ENCODE assay signal across 1 fruit fly cellular context in the genomic region with DNA sequence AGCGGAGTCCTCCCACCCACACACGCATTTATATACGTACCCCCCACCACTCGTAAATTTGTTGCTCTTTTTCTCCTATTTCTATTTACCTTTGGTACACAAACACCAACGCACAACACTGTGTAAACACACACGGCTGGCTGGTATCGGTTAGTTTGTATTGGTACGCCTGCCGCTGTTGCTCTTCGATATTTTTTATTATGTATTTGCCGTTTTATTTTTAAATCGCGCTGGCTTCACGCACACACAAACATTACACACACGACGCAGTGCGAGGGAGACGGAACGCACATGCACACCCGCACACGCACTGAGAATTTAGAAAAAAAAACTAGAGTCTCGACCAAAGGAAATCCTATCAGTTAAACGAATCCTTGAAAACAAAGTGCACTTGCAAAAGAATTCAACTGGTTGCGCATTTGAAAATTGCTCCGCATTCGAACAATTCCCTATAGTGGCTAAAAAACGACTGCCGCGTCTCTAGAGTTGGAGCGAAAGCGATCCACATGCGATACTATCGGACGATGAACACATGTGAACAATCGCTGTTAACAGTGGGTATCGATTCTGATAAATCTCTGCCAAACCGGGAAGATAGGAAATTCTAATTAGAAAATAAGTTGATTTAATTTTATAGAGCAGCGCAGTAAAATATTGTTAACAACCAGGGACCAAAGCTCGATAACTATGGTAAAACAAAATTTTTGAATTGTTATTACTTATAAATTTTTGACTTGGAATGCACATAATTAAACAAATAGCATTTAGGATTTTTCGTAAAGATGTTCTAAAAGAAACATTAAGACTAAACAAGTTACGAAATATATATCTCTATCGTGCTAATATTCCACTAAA.
TF ChIP-seq lines count a peak whose summit lies in the region.

No protein-coding gene starts in this region.

TF ChIP-seq in whole organism, embryonic, 481 proteins besides CTCF, POLR2A, EP300 and RAD21 (continued from another document and continues in another):
- TF ChIP-seq Mes4 (GFP tag; optimal IDR thresholded peaks at IDR 0.05; lab: Kevin White, UChicago) (peak; percentile 57), grn (GFP tag; optimal IDR thresholded peaks at IDR 0.05; lab: Kevin White, UChicago) (peak; percentile 67), Meics (GFP tag; optimal IDR thresholded peaks at IDR 0.05; lab: Kevin White, UChicago) (peak; percentile 21), CG18764 (GFP tag; optimal IDR thresholded peaks at IDR 0.05; lab: Kevin White, UChicago) (peak; percentile 49), CG8944 (GFP tag; optimal IDR thresholded peaks at IDR 0.05; lab: Kevin White, UChicago) (peak; percentile 2), amos (GFP tag; IDR thresholded peaks at IDR 0.05; lab: Robert Waterston, UW; ENCODE audit: partially characterized antibody) (peak; percentile 99), dimm (GFP tag; IDR thresholded peaks at IDR 0.05; lab: Robert Waterston, UW) (no peak), CG12744 (GFP tag; optimal IDR thresholded peaks at IDR 0.05; lab: Kevin White, UChicago) (peak; percentile 65), pzg (GFP tag; optimal IDR thresholded peaks at IDR 0.05; lab: Kevin White, UChicago) (peak; percentile 69), kay (GFP tag; optimal IDR thresholded peaks at IDR 0.05; lab: Kevin White, UChicago) (no peak), prd (optimal IDR thresholded peaks at IDR 0.05; lab: Kevin White, UChicago) (no peak), prd (GFP tag; IDR thresholded peaks at IDR 0.05; lab: Robert Waterston, UW) (no peak; the same call in 1 of the 3 replicates), NC2β (GFP tag; optimal IDR thresholded peaks at IDR 0.05; lab: Kevin White, UChicago) (peak; percentile 40), CG1529 (GFP tag; optimal IDR thresholded peaks at IDR 0.05; lab: Kevin White, UChicago) (peak; percentile 86), CG3838 (GFP tag; optimal IDR thresholded peaks at IDR 0.05; lab: Kevin White, UChicago) (no peak), Usf (GFP tag; optimal IDR thresholded peaks at IDR 0.05; lab: Kevin White, UChicago) (no peak), CG16813 (GFP tag; IDR thresholded peaks at IDR 0.05; lab: Robert Waterston, UW; ENCODE audit: partially characterized antibody) (peak; percentile 95), CG2875 (GFP tag; optimal IDR thresholded peaks at IDR 0.05; lab: Kevin White, UChicago) (peak; percentile 90), Dll (GFP tag; IDR thresholded peaks at IDR 0.05; lab: Robert Waterston, UW; ENCODE audit: partially characterized antibody) (peak; percentile 84; the same call in 3 of the 4 replicates), vnd (GFP tag; IDR thresholded peaks at IDR 0.05; lab: Robert Waterston, UW; ENCODE audit: partially characterized antibody) (peak; percentile 93), dmrt11E (tag; optimal IDR thresholded peaks at IDR 0.05; lab: Kevin White, UChicago) (peak; percentile 46), PHDP (tag; optimal IDR thresholded peaks at IDR 0.05; lab: Kevin White, UChicago) (peak; percentile 80), cato (GFP tag; optimal IDR thresholded peaks at IDR 0.05; lab: Kevin White, UChicago; ENCODE audit: borderline replicate concordance) (no peak), bowl (GFP tag; IDR thresholded peaks at IDR 0.05; lab: Robert Waterston, UW) (no peak), CG9215 (GFP tag; IDR thresholded peaks at IDR 0.05; lab: Robert Waterston, UW) (no peak), D19A (tag; optimal IDR thresholded peaks at IDR 0.05; lab: Kevin White, UChicago) (peak; percentile 16), CG8281 (tag; optimal IDR thresholded peaks at IDR 0.05; lab: Kevin White, UChicago) (peak; percentile 48), CG13624 (GFP tag; optimal IDR thresholded peaks at IDR 0.05; lab: Kevin White, UChicago) (peak; percentile 76), da (GFP tag; optimal IDR thresholded peaks at IDR 0.05; lab: Kevin White, UChicago) (peak; percentile 75), CG3726 (GFP tag; IDR thresholded peaks at IDR 0.05; lab: Robert Waterston, UW) (no peak; the same call in 2 of the 3 replicates), slou (GFP tag; optimal IDR thresholded peaks at IDR 0.05; lab: Kevin White, UChicago) (no peak), disco-r (GFP tag; optimal IDR thresholded peaks at IDR 0.05; lab: Kevin White, UChicago) (peak; percentile 63), CG17186 (GFP tag; optimal IDR thresholded peaks at IDR 0.05; lab: Kevin White, UChicago) (peak; percentile 72), unpg (GFP tag; optimal IDR thresholded peaks at IDR 0.05; lab: Kevin White, UChicago) (peak; percentile 73), CG6654 (GFP tag; optimal IDR thresholded peaks at IDR 0.05; lab: Kevin White, UChicago) (peak; percentile 2), Lim3 (GFP tag; IDR thresholded peaks at IDR 0.05; lab: Robert Waterston, UW) (no peak), Chrac-16 (GFP tag; optimal IDR thresholded peaks at IDR 0.05; lab: Kevin White, UChicago) (no peak), CG14965 (GFP tag; optimal IDR thresholded peaks at IDR 0.05; lab: Kevin White, UChicago; ENCODE audit: borderline replicate concordance) (peak; percentile 66), TFAM (GFP tag; optimal IDR thresholded peaks at IDR 0.05; lab: Kevin White, UChicago) (peak; percentile 55), Hr78 (GFP tag; optimal IDR thresholded peaks at IDR 0.05; lab: Kevin White, UChicago) (no peak), gem (tag; optimal IDR thresholded peaks at IDR 0.05; lab: Kevin White, UChicago) (peak; percentile 57), Sox100B (GFP tag; optimal IDR thresholded peaks at IDR 0.05; lab: Kevin White, UChicago) (peak; percentile 67), Stat92E (GFP tag; optimal IDR thresholded peaks at IDR 0.05; lab: Kevin White, UChicago) (no peak), CG8388 (GFP tag; optimal IDR thresholded peaks at IDR 0.05; lab: Kevin White, UChicago) (peak; percentile 7), CG3163 (GFP tag; optimal IDR thresholded peaks at IDR 0.05; lab: Kevin White, UChicago) (peak; percentile 17), Ravus (GFP tag; IDR thresholded peaks at IDR 0.05; lab: Robert Waterston, UW) (no peak), Oaz (GFP tag; IDR thresholded peaks at IDR 0.05; lab: Robert Waterston, UW) (no peak), Atf-2 (GFP tag; optimal IDR thresholded peaks at IDR 0.05; lab: Kevin White, UChicago) (peak; percentile 41), Myb (GFP tag; optimal IDR thresholded peaks at IDR 0.05; lab: Kevin White, UChicago) (peak; percentile 60), CG2889 (GFP tag; IDR thresholded peaks at IDR 0.05; lab: Robert Waterston, UW) (0 out of 3 replicates have a peak, but pooled peaks have one; percentile 41), sob (GFP tag; IDR thresholded peaks at IDR 0.05; lab: Robert Waterston, UW) (peak; percentile 66), Neu2 (GFP tag; optimal IDR thresholded peaks at IDR 0.05; lab: Kevin White, UChicago; ENCODE audit: borderline replicate concordance) (no peak), Bteb2 (GFP tag; optimal IDR thresholded peaks at IDR 0.05; lab: Kevin White, UChicago) (no peak), BtbVII (GFP tag; optimal IDR thresholded peaks at IDR 0.05; lab: Kevin White, UChicago) (peak; percentile 81), CG6272 (GFP tag; IDR thresholded peaks at IDR 0.05; lab: Robert Waterston, UW) (0 out of 2 replicates have a peak, but pooled peaks have one; percentile 32), cas (GFP tag; IDR thresholded peaks at IDR 0.05; lab: Robert Waterston, UW) (no peak; the same call in 1 of the 2 replicates), pho (GFP tag; optimal IDR thresholded peaks at IDR 0.05; lab: Kevin White, UChicago) (no peak), MBD-R2 (GFP tag; IDR thresholded peaks at IDR 0.05; lab: Robert Waterston, UW) (peak; percentile 38; the same call in 1 of the 2 replicates), rib (GFP tag; IDR thresholded peaks at IDR 0.05; lab: Robert Waterston, UW) (peak; percentile 62), stwl (tag; optimal IDR thresholded peaks at IDR 0.05; lab: Kevin White, UChicago) (peak; percentile 29), CHES-1-like (GFP tag; optimal IDR thresholded peaks at IDR 0.05; lab: Kevin White, UChicago) (peak; percentile 57), CG8478 (optimal IDR thresholded peaks at IDR 0.05; lab: Kevin White, UChicago) (no peak), CG1603 (tag; optimal IDR thresholded peaks at IDR 0.05; lab: Kevin White, UChicago) (peak; percentile 70), CG3065 (GFP tag; optimal IDR thresholded peaks at IDR 0.05; lab: Kevin White, UChicago) (peak; percentile 26), h (optimal IDR thresholded peaks at IDR 0.05; lab: Kevin White, UChicago) (no peak), CG16815 (GFP tag; optimal IDR thresholded peaks at IDR 0.05; lab: Kevin White, UChicago) (no peak), dpn (GFP tag; optimal IDR thresholded peaks at IDR 0.05; lab: Kevin White, UChicago) (peak; percentile 26 to 35), trem (tag; optimal IDR thresholded peaks at IDR 0.05; lab: Kevin White, UChicago) (peak; percentile 2), Lhr (GFP tag; optimal IDR thresholded peaks at IDR 0.05; lab: Kevin White, UChicago) (peak; percentile 50), CG2116 (GFP tag; optimal IDR thresholded peaks at IDR 0.05; lab: Kevin White, UChicago) (no peak), Dref (GFP tag; IDR thresholded peaks at IDR 0.05; lab: Robert Waterston, UW) (peak; percentile 79), sna (GFP tag; IDR thresholded peaks at IDR 0.05; lab: Robert Waterston, UW; ENCODE audit: partially characterized antibody) (peak; percentile 76), CG15479 (GFP tag; optimal IDR thresholded peaks at IDR 0.05; lab: Kevin White, UChicago) (peak; percentile 95), Dbx (GFP tag; IDR thresholded peaks at IDR 0.05; lab: Robert Waterston, UW) (peak; percentile 49; the same call in 2 of the 3 replicates), CG18262 (tag; optimal IDR thresholded peaks at IDR 0.05; lab: Kevin White, UChicago) (no peak), CG12391 (tag; optimal IDR thresholded peaks at IDR 0.05; lab: Kevin White, UChicago) (peak; percentile 1), CG6765 (GFP tag; optimal IDR thresholded peaks at IDR 0.05; lab: Kevin White, UChicago) (peak; percentile 77), CkIIα-i1 (GFP tag; IDR thresholded peaks at IDR 0.05; lab: Robert Waterston, UW) (no peak), Atf6 (GFP tag; IDR thresholded peaks at IDR 0.05; lab: Robert Waterston, UW) (peak; percentile 72; the same call in 1 of the 2 replicates), HLH54F (GFP tag; optimal IDR thresholded peaks at IDR 0.05; lab: Kevin White, UChicago) (no peak), Asciz (GFP tag; optimal IDR thresholded peaks at IDR 0.05; lab: Kevin White, UChicago) (peak; percentile 93), CG10543 (GFP tag; optimal IDR thresholded peaks at IDR 0.05; lab: Kevin White, UChicago) (peak; percentile 89), gcm2 (GFP tag; optimal IDR thresholded peaks at IDR 0.05; lab: Kevin White, UChicago) (no peak), hth (optimal IDR thresholded peaks at IDR 0.05; lab: Kevin White, UChicago) (no peak), fd3F (GFP tag; optimal IDR thresholded peaks at IDR 0.05; lab: Kevin White, UChicago) (peak; percentile 41), fd64A (GFP tag; optimal IDR thresholded peaks at IDR 0.05; lab: Kevin White, UChicago) (peak; percentile 96), Scr (GFP tag; IDR thresholded peaks at IDR 0.05; lab: Robert Waterston, UW; ENCODE audit: partially characterized antibody) (peak; percentile 95), bsh (GFP tag; optimal IDR thresholded peaks at IDR 0.05; lab: Kevin White, UChicago) (peak; percentile 57 to 75), NC2α (GFP tag; optimal IDR thresholded peaks at IDR 0.05; lab: Kevin White, UChicago) (peak; percentile 59), vfl (GFP tag; optimal IDR thresholded peaks at IDR 0.05; lab: Kevin White, UChicago) (peak; percentile 38), CG3281 (GFP tag; optimal IDR thresholded peaks at IDR 0.05; lab: Kevin White, UChicago) (peak; percentile 75), CG10959 (GFP tag; IDR thresholded peaks at IDR 0.05; lab: Robert Waterston, UW) (no peak; the same call in 1 of the 2 replicates), CG32767 (GFP tag; IDR thresholded peaks at IDR 0.05; lab: Robert Waterston, UW) (peak; percentile 54; the same call in 1 of the 2 replicates), CG8924 (tag; optimal IDR thresholded peaks at IDR 0.05; lab: Kevin White, UChicago) (peak; percentile 81), Max (GFP tag; optimal IDR thresholded peaks at IDR 0.05; lab: Kevin White, UChicago) (no peak), run (tag; optimal IDR thresholded peaks at IDR 0.05; lab: Kevin White, UChicago) (peak; percentile 35), eyg (GFP tag; optimal IDR thresholded peaks at IDR 0.05; lab: Kevin White, UChicago) (peak; percentile 67), nau (GFP tag; optimal IDR thresholded peaks at IDR 0.05; lab: Kevin White, UChicago) (peak; percentile 91), z (GFP tag; IDR thresholded peaks at IDR 0.05; lab: Robert Waterston, UW) (no peak), dm (GFP tag; optimal IDR thresholded peaks at IDR 0.05; lab: Kevin White, UChicago) (peak; percentile 53), BEAF-32 (GFP tag; optimal IDR thresholded peaks at IDR 0.05; lab: Kevin White, UChicago) (peak; percentile 95), Deaf1 (tag; optimal IDR thresholded peaks at IDR 0.05; lab: Kevin White, UChicago) (peak; percentile 46), stc (GFP tag; IDR thresholded peaks at IDR 0.05; lab: Robert Waterston, UW) (peak; percentile 69; the same call in 1 of the 2 replicates), caup (GFP tag; optimal IDR thresholded peaks at IDR 0.05; lab: Kevin White, UChicago; ENCODE audit: severe bottlenecking) (peak; percentile 93), CG9876 (GFP tag; optimal IDR thresholded peaks at IDR 0.05; lab: Kevin White, UChicago) (peak; percentile 38), CG3407 (GFP tag; optimal IDR thresholded peaks at IDR 0.05; lab: Kevin White, UChicago) (peak; percentile 91), Elba2 (GFP tag; optimal IDR thresholded peaks at IDR 0.05; lab: Kevin White, UChicago) (no peak), CG7963 (GFP tag; IDR thresholded peaks at IDR 0.05; lab: Robert Waterston, UW; ENCODE audit: partially characterized antibody) (peak; percentile 96), CG32532 (GFP tag; IDR thresholded peaks at IDR 0.05; lab: Robert Waterston, UW) (peak; percentile 28), CG9609 (GFP tag; optimal IDR thresholded peaks at IDR 0.05; lab: Kevin White, UChicago) (no peak), sim (GFP tag; IDR thresholded peaks at IDR 0.05; lab: Robert Waterston, UW) (peak; percentile 63; the same call in 1 of the 2 replicates), CG5245 (GFP tag; optimal IDR thresholded peaks at IDR 0.05; lab: Kevin White, UChicago) (no peak), Ssrp (tag; optimal IDR thresholded peaks at IDR 0.05; lab: Kevin White, UChicago) (no peak), D (optimal IDR thresholded peaks at IDR 0.05; lab: Kevin White, UChicago) (no peak), D (GFP tag; optimal IDR thresholded peaks at IDR 0.05; lab: Kevin White, UChicago) (peak; percentile 50), GATAe (GFP tag; conservative IDR thresholded peaks at IDR 0.05; lab: Robert Waterston, UW) (no peak), CG11093 (GFP tag; IDR thresholded peaks at IDR 0.05; lab: Robert Waterston, UW) (no peak; the same call in 2 of the 3 replicates), Fer3 (tag; optimal IDR thresholded peaks at IDR 0.05; lab: Kevin White, UChicago) (peak; percentile 63)
